Fruit fly (Drosophila melanogaster) whole organism, larva: Measurements from ENCODE around the gene CG43092.

Experiments
- noc ChIP-seq: fragments of 200-800 bp; sonication (Bioruptor generic); optimal IDR thresholded peaks from 3 replicates; lab custom pipeline; 2019; ENCODE audit warnings: missing biosample characterization, mild to moderate bottlenecking, missing genetic modification characterization, moderate library complexity

The CG43092 gene

dm6 chr3R:22745432-22745831 lies 24.0 kb downstream of the CG43092 start, which contains the start of the genes vret and HP1c:
TSS of gene vret (minus strand) at chr3R:22745581.
TSS of gene HP1c (plus strand) at chr3R:22745620.
- TF ChIP-seq noc (tag; lab: Kevin White, UChicago), result no peak

- no peak for TF ChIP-seq noc (tag; lab: Kevin White, UChicago)
Observed at dm6 chr3R:22740930-22741329, 28.5 kb downstream of the CG43092 start, which contains the start of the genes Dcr-1 and CG6985. TSS of gene Dcr-1 (minus strand) at chr3R:22741091. TSS of gene CG6985 (plus strand) at chr3R:22741150.

- no peak for TF ChIP-seq noc (tag; lab: Kevin White, UChicago)
Observed at dm6 chr3R:22733751-22734150, 35.7 kb downstream of the CG43092 start, which contains the start of gene Takl2. TSS of gene Takl2 (minus strand) at chr3R:22733851.

dm6 chr3R:22732995-22733394 lies 36.5 kb downstream of the CG43092 start:
- TF ChIP-seq noc (tag; lab: Kevin White, UChicago), result no peak

- TF ChIP-seq noc (tag; lab: Kevin White, UChicago), result no peak
Observed at dm6 chr3R:22727857-22728256, 41.6 kb downstream of the CG43092 start.

- TF ChIP-seq noc (tag; lab: Kevin White, UChicago), result no peak
Observed at dm6 chr3R:22727456-22727833, 42.0 kb downstream of the CG43092 start.

dm6 chr3R:22726771-22727455 lies 42.6 kb downstream of the CG43092 start, which contains the start of gene CG45049:
TSS of gene CG45049 (plus strand) at chr3R:22726967.
- no peak for TF ChIP-seq noc (tag; lab: Kevin White, UChicago)

dm6 chr3R:22726031-22726770 lies 43.3 kb downstream of the CG43092 start, which contains the start of gene RNF220:
TSS of gene RNF220 (minus strand) at chr3R:22726414.
- TF ChIP-seq noc (tag; lab: Kevin White, UChicago), result no peak

- TF ChIP-seq noc (tag; lab: Kevin White, UChicago), result peak; percentile 58
Observed at dm6 chr3R:22724149-22724973, 45.1 kb downstream of the CG43092 start, which contains the start of gene Irp-1A. TSS of gene Irp-1A (minus strand) at chr3R:22724587.

dm6 chr3R:22720808-22721306 lies 48.6 kb downstream of the CG43092 start, which contains the start of gene wge:
TSS of gene wge (minus strand) at chr3R:22721150.
- TF ChIP-seq noc (tag; lab: Kevin White, UChicago), result no peak

- TF ChIP-seq noc (tag; lab: Kevin White, UChicago), result no peak
Observed at dm6 chr3R:22719607-22719949, 49.9 kb downstream of the CG43092 start.

- no peak for TF ChIP-seq noc (tag; lab: Kevin White, UChicago)
Observed at dm6 chr3R:22718937-22719606, 50.4 kb downstream of the CG43092 start.
